Fruit fly (Drosophila melanogaster) whole organism, embryonic: ENCODE data around the gene CG33124.

Experiments
- ATbp ChIP-seq: fragments of 200-800 bp; sonication (Bioruptor generic); optimal IDR thresholded peaks from 2 replicates; lab custom pipeline; 2017; ENCODE audit warnings: missing biosample characterization, mild to moderate bottlenecking, missing genetic modification characterization, missing genetic modification reagents
- CG10147 ChIP-seq: fragments of 200-800 bp; sonication (Bioruptor generic); optimal IDR thresholded peaks from 2 replicates; lab custom pipeline; 2019; ENCODE audit warnings: missing biosample characterization, mild to moderate bottlenecking, missing genetic modification characterization, moderate library complexity
- CG10267 ChIP-seq: fragments of 200-800 bp; sonication (Bioruptor generic); optimal IDR thresholded peaks from 2 replicates; lab custom pipeline; 2018; ENCODE audit warnings: missing biosample characterization, mild to moderate bottlenecking, missing genetic modification characterization, moderate library complexity
- CG10543 ChIP-seq: fragments of 200-800 bp; sonication (Bioruptor generic); optimal IDR thresholded peaks from 3 replicates; lab custom pipeline; 2017; ENCODE audit warnings: missing biosample characterization, mild to moderate bottlenecking, missing genetic modification characterization, moderate library complexity
- CG11504 ChIP-seq: fragments of 200-800 bp; sonication (Bioruptor generic); optimal IDR thresholded peaks from 3 replicates; lab custom pipeline; 2019; ENCODE audit warnings: missing biosample characterization, mild to moderate bottlenecking, missing genetic modification characterization, moderate library complexity
- CG11696 ChIP-seq: fragments of 200-800 bp; sonication (Bioruptor generic); IDR thresholded peaks from 2 replicates; pipeline ENCODE4 v1.3.6; 2022; ENCODE audit warnings: missing biosample characterization, missing genetic modification characterization
- CG12104 ChIP-seq: fragments of 200-800 bp; sonication (Bioruptor generic); optimal IDR thresholded peaks from 3 replicates; lab custom pipeline; 2016; ENCODE audit warnings: missing biosample characterization, missing genetic modification characterization
- CG12299 ChIP-seq: fragments of 200-800 bp; sonication (Bioruptor generic); optimal IDR thresholded peaks from 2 replicates; lab custom pipeline; 2018; ENCODE audit warnings: missing biosample characterization, mild to moderate bottlenecking, missing genetic modification characterization
- CG12942 ChIP-seq: fragments of 200-800 bp; sonication (Bioruptor generic); optimal IDR thresholded peaks from 3 replicates; lab custom pipeline; 2016; ENCODE audit warnings: missing biosample characterization, missing genetic modification characterization
- CG16813 ChIP-seq: fragments of 200-800 bp; sonication (Bioruptor generic); IDR thresholded peaks from 3 replicates; pipeline ENCODE4 v1.3.6; 2022; ENCODE audit warnings: missing biosample characterization, missing genetic modification characterization; ENCODE audit not compliant: partially characterized antibody
- CG17612 ChIP-seq: fragments of 200-800 bp; sonication (Bioruptor generic); IDR thresholded peaks from 2 replicates; pipeline ENCODE4 v1.3.6; 2022; ENCODE audit warnings: missing biosample characterization, missing genetic modification characterization
- CG18619 ChIP-seq: fragments of 200-800 bp; sonication (Bioruptor generic); optimal IDR thresholded peaks from 3 replicates; lab custom pipeline; 2017; ENCODE audit warnings: missing biosample characterization, mild to moderate bottlenecking, missing genetic modification characterization
- CG2120 ChIP-seq: fragments of 200-800 bp; sonication (Bioruptor generic); optimal IDR thresholded peaks from 3 replicates; lab custom pipeline; 2016; ENCODE audit warnings: missing biosample characterization, missing genetic modification characterization
- CG2712 ChIP-seq: fragments of 200-800 bp; optimal IDR thresholded peaks from 3 replicates; lab custom pipeline; 2019; ENCODE audit warnings: missing biosample characterization, mild to moderate bottlenecking, missing genetic modification characterization, moderate library complexity
- CG2875 ChIP-seq: fragments of 200-800 bp; sonication (Bioruptor generic); optimal IDR thresholded peaks from 2 replicates; lab custom pipeline; 2017; ENCODE audit warnings: missing biosample characterization, mild to moderate bottlenecking, missing genetic modification characterization, missing genetic modification reagents
- CG31365 ChIP-seq: fragments of 200-800 bp; sonication (Bioruptor generic); optimal IDR thresholded peaks from 2 replicates; lab custom pipeline; 2018; ENCODE audit warnings: missing biosample characterization, mild to moderate bottlenecking, missing genetic modification characterization
- CG31441 ChIP-seq: fragments of 200-800 bp; sonication (Bioruptor generic); IDR thresholded peaks from 2 replicates; pipeline ENCODE4 v1.3.6; 2022; ENCODE audit warnings: missing biosample characterization, missing genetic modification characterization
- CG3163 ChIP-seq: fragments of 200-800 bp; sonication (Bioruptor generic); optimal IDR thresholded peaks from 3 replicates; lab custom pipeline; 2016; ENCODE audit warnings: missing biosample characterization, missing genetic modification characterization
- CG4404 ChIP-seq: fragments of 200-800 bp; sonication (Bioruptor generic); IDR thresholded peaks from 2 replicates; pipeline ENCODE4 v1.3.6; 2022; ENCODE audit warnings: missing biosample characterization, missing genetic modification characterization
- CG4617 ChIP-seq: fragments of 200-800 bp; sonication (Bioruptor generic); optimal IDR thresholded peaks from 3 replicates; lab custom pipeline; 2016; ENCODE audit warnings: missing biosample characterization, missing genetic modification characterization, borderline replicate concordance
- CG4820 ChIP-seq: fragments of 200-800 bp; sonication (Bioruptor generic); optimal IDR thresholded peaks from 3 replicates; lab custom pipeline; 2016; ENCODE audit warnings: missing biosample characterization, missing genetic modification characterization
- CG6254 ChIP-seq: fragments of 200-800 bp; sonication (Bioruptor generic); optimal IDR thresholded peaks from 3 replicates; lab custom pipeline; 2017; ENCODE audit warnings: mild to moderate bottlenecking, missing biosample characterization, missing genetic modification reagents, missing genetic modification characterization
- CG7271 ChIP-seq: fragments of 200-800 bp; sonication (Bioruptor generic); optimal IDR thresholded peaks from 2 replicates; lab custom pipeline; 2018; ENCODE audit warnings: missing biosample characterization, mild to moderate bottlenecking, missing genetic modification characterization, moderate library complexity
- CG7372 ChIP-seq: fragments of 200-800 bp; sonication (Bioruptor generic); IDR thresholded peaks from 2 replicates; pipeline ENCODE4 v1.3.6; 2022; ENCODE audit warnings: missing biosample characterization, missing genetic modification characterization
- CG8924 ChIP-seq: fragments of 200-800 bp; optimal IDR thresholded peaks from 3 replicates; lab custom pipeline; 2019; ENCODE audit warnings: missing biosample characterization, mild to moderate bottlenecking, missing genetic modification characterization, moderate library complexity
- CG9609 ChIP-seq: fragments of 200-800 bp; sonication (Bioruptor generic); optimal IDR thresholded peaks from 3 replicates; lab custom pipeline; 2016; ENCODE audit warnings: missing biosample characterization, missing genetic modification characterization
- CG9797 ChIP-seq: fragments of 200-800 bp; sonication (Bioruptor generic); optimal IDR thresholded peaks from 3 replicates; lab custom pipeline; 2018; ENCODE audit warnings: missing biosample characterization, mild to moderate bottlenecking, missing genetic modification characterization
- CHES-1-like ChIP-seq: fragments of 200-800 bp; sonication (Bioruptor generic); optimal IDR thresholded peaks from 2 replicates; lab custom pipeline; 2016; ENCODE audit warnings: missing biosample characterization, missing genetic modification characterization
- Doc2 ChIP-seq: fragments of 200-800 bp; sonication (Bioruptor generic); IDR thresholded peaks from 2 replicates; pipeline ENCODE4 v1.3.6; 2022; ENCODE audit warnings: missing biosample characterization, missing genetic modification characterization
- Jarid2 ChIP-seq: fragments of 200-800 bp; sonication (Bioruptor generic); optimal IDR thresholded peaks from 3 replicates; lab custom pipeline; 2017; ENCODE audit warnings: mild to moderate bottlenecking, missing biosample characterization, missing genetic modification reagents, missing genetic modification characterization
- Lpt ChIP-seq: fragments of >200 bp; optimal IDR thresholded peaks from 2 replicates; lab custom pipeline; 2018; ENCODE audit warnings: missing biosample characterization, missing genetic modification characterization
- Max ChIP-seq: fragments of 200-800 bp; sonication (Bioruptor generic); optimal IDR thresholded peaks from 2 replicates; lab custom pipeline; 2016; ENCODE audit warnings: missing biosample characterization, mild to moderate bottlenecking, missing genetic modification characterization
- Meics ChIP-seq: fragments of 200-800 bp; sonication (Bioruptor generic); optimal IDR thresholded peaks from 2 replicates; lab custom pipeline; 2017; ENCODE audit warnings: missing biosample characterization, mild to moderate bottlenecking, missing genetic modification characterization
- PHDP ChIP-seq: fragments of 200-800 bp; sonication (Bioruptor generic); optimal IDR thresholded peaks from 3 replicates; lab custom pipeline; 2018; ENCODE audit warnings: missing biosample characterization, mild to moderate bottlenecking, missing genetic modification characterization, moderate library complexity
- Sox100B ChIP-seq: fragments of 200-800 bp; sonication (Bioruptor generic); optimal IDR thresholded peaks from 3 replicates; lab custom pipeline; 2018; ENCODE audit warnings: missing biosample characterization, mild to moderate bottlenecking, missing genetic modification characterization
- bab2 ChIP-seq: fragments of 200-800 bp; sonication (Bioruptor generic); optimal IDR thresholded peaks from 2 replicates; lab custom pipeline; 2016; ENCODE audit warnings: missing biosample characterization, missing genetic modification characterization
- her ChIP-seq: fragments of 200-800 bp; sonication (Bioruptor generic); optimal IDR thresholded peaks from 2 replicates; lab custom pipeline; 2016; ENCODE audit warnings: missing biosample characterization, missing genetic modification characterization
- lov ChIP-seq, 2 experiments: fragments of 200-800 bp in 1 of 2; fragments of >200 bp in 1 of 2; sonication (Bioruptor generic) in 1 of 2; IDR thresholded peaks in 1 of 2; optimal IDR thresholded peaks in 1 of 2; 2 replicates in 1 of 2; 3 replicates in 1 of 2; pipeline versions ENCODE4 v1.3.6 to Lab custom; 2017 to 2022; ENCODE audit warnings: missing biosample characterization in 1 of 2, missing genetic modification characterization in 1 of 2
- nau ChIP-seq: fragments of 200-800 bp; sonication (Bioruptor generic); optimal IDR thresholded peaks from 3 replicates; lab custom pipeline; 2017; ENCODE audit warnings: missing biosample characterization, mild to moderate bottlenecking, missing genetic modification characterization, missing genetic modification reagents
- nom ChIP-seq: fragments of 200-800 bp; sonication (Bioruptor generic); optimal IDR thresholded peaks from 2 replicates; lab custom pipeline; 2017; ENCODE audit warnings: missing biosample characterization, missing genetic modification characterization, mild to moderate bottlenecking, moderate library complexity, missing genetic modification reagents
- onecut ChIP-seq: fragments of 200-800 bp; sonication (Bioruptor generic); IDR thresholded peaks from 2 replicates; pipeline ENCODE4 v1.3.6; 2022; ENCODE audit warnings: missing biosample characterization, missing genetic modification characterization
- org-1 ChIP-seq: fragments of 200-800 bp; sonication (Bioruptor generic); optimal IDR thresholded peaks from 2 replicates; lab custom pipeline; 2017; ENCODE audit warnings: missing biosample characterization, missing genetic modification characterization
- pho ChIP-seq: fragments of 200-800 bp; sonication (Bioruptor generic); optimal IDR thresholded peaks from 2 replicates; lab custom pipeline; 2016; ENCODE audit warnings: missing biosample characterization, missing genetic modification characterization
- pzg ChIP-seq: fragments of 200-800 bp; sonication (Bioruptor generic); optimal IDR thresholded peaks from 3 replicates; lab custom pipeline; 2018; ENCODE audit warnings: missing biosample characterization, mild to moderate bottlenecking, missing genetic modification characterization, moderate library complexity
- ro ChIP-seq: fragments of 200-800 bp; sonication (Bioruptor generic); IDR thresholded peaks from 2 replicates; pipeline ENCODE4 v1.3.6; 2022; ENCODE audit warnings: missing biosample characterization, missing genetic modification characterization
- row ChIP-seq: fragments of 200-800 bp; sonication (Bioruptor generic); IDR thresholded peaks from 3 replicates; pipeline ENCODE4 v1.3.6; 2022; ENCODE audit warnings: missing biosample characterization, missing genetic modification characterization
- run ChIP-seq: fragments of 200-800 bp; sonication (Bioruptor generic); optimal IDR thresholded peaks from 3 replicates; lab custom pipeline; 2018; ENCODE audit warnings: missing biosample characterization, mild to moderate bottlenecking, missing genetic modification characterization
- sc ChIP-seq, 3 experiments: fragments of >200 bp in 2 of 3; fragments of 200-800 bp in 1 of 3; sonication (Bioruptor generic) in 1 of 3; optimal IDR thresholded peaks; 2 replicates in 2 of 3; 3 replicates in 1 of 3; lab custom pipeline; 2017; ENCODE audit warnings: mild to moderate bottlenecking in 1 of 3, missing biosample characterization in 1 of 3, missing genetic modification characterization in 1 of 3, missing genetic modification reagents in 1 of 3
- schlank ChIP-seq: fragments of 200-800 bp; sonication (Bioruptor generic); optimal IDR thresholded peaks from 2 replicates; lab custom pipeline; 2018; ENCODE audit warnings: missing biosample characterization, mild to moderate bottlenecking, missing genetic modification characterization
- sima ChIP-seq: fragments of 200-800 bp; sonication (Bioruptor generic); optimal IDR thresholded peaks from 2 replicates; lab custom pipeline; 2016; ENCODE audit warnings: missing biosample characterization, missing genetic modification characterization

The CG33124 gene

DNA sequence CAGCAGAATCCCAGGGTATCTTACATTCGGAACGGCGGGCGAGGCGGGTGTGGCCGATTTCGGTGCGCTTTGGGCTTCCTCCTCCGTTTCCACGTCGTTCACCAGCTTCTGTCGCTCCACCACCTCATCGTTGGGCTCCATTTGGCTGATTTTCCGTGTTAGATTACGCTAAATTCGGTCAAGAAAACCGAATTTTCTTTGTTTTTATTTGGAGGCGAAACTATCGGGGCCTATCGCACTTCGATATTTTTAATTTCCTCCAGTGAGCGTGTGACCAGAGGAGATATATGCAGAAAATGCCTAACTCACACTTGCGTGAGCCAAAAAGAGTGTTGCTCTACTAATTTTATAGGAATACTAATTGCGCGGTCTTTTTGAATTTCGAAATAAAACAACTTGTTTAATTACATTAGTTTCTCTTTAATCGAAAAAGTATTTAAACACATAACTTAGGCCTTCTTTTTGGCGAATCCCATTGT, 16.7 kb downstream of the CG33124 start, which contains the start of gene CG10874 (continued):
- no peak for TF ChIP-seq CG4820 (GFP tag; lab: Kevin White, UChicago)
- peak; percentile 61 for TF ChIP-seq CG10267 (tag; lab: Kevin White, UChicago)
- no peak for TF ChIP-seq Max (GFP tag; lab: Kevin White, UChicago)
- no peak for TF ChIP-seq lov (optimal IDR thresholded peaks at IDR 0.05; lab: Kevin White, UChicago)
- no peak for TF ChIP-seq lov (GFP tag; IDR thresholded peaks at IDR 0.05; lab: Robert Waterston, UW)
- TF ChIP-seq CG11696 (GFP tag; lab: Robert Waterston, UW): no peak
- TF ChIP-seq bab2: no peak
- TF ChIP-seq org-1 (GFP tag; lab: Kevin White, UChicago): no peak
- TF ChIP-seq CG2120 (GFP tag; lab: Kevin White, UChicago): no peak
- TF ChIP-seq CG16813 (GFP tag; lab: Robert Waterston, UW): no peak
- TF ChIP-seq CG10147 (GFP tag; lab: Kevin White, UChicago): no peak
- TF ChIP-seq CG31441 (GFP tag; lab: Robert Waterston, UW): no peak
- TF ChIP-seq run: no peak
- TF ChIP-seq ro (GFP tag; lab: Robert Waterston, UW): no peak
- TF ChIP-seq Meics (GFP tag; lab: Kevin White, UChicago): no peak
- TF ChIP-seq row (GFP tag; lab: Robert Waterston, UW): no peak
- TF ChIP-seq her (GFP tag; lab: Kevin White, UChicago): peak; percentile 100
- TF ChIP-seq Doc2 (GFP tag; lab: Robert Waterston, UW): no peak
- peak; percentile 81 for TF ChIP-seq CG9797 (GFP tag; lab: Kevin White, UChicago)
- TF ChIP-seq CG11504 (tag; lab: Kevin White, UChicago): peak; percentile 10
- no peak for TF ChIP-seq CG12942 (GFP tag; lab: Kevin White, UChicago)
- no peak for TF ChIP-seq CG3163 (GFP tag; lab: Kevin White, UChicago)
- no peak for TF ChIP-seq CG2875
- TF ChIP-seq PHDP: peak; percentile 18
- TF ChIP-seq pzg (GFP tag; lab: Kevin White, UChicago): peak; percentile 98
- TF ChIP-seq onecut (GFP tag; lab: Robert Waterston, UW): no peak
- TF ChIP-seq Jarid2 (GFP tag; lab: Kevin White, UChicago): no peak
- TF ChIP-seq CG6254: no peak
- TF ChIP-seq schlank (tag; lab: Kevin White, UChicago): no peak
- peak; percentile 6 for TF ChIP-seq nom (GFP tag; lab: Kevin White, UChicago)
- TF ChIP-seq CG7372 (GFP tag; lab: Robert Waterston, UW): no peak
- TF ChIP-seq Sox100B (GFP tag; lab: Kevin White, UChicago): no peak
- no peak for TF ChIP-seq ATbp (GFP tag; lab: Kevin White, UChicago)
- no peak for TF ChIP-seq Lpt (GFP tag; lab: Kevin White, UChicago)
- TF ChIP-seq CG17612 (GFP tag; lab: Robert Waterston, UW): no peak
- TF ChIP-seq CG10543 (GFP tag; lab: Kevin White, UChicago): peak; percentile 3
- no peak for TF ChIP-seq CG9609 (GFP tag; lab: Kevin White, UChicago)
- TF ChIP-seq CG7271 (tag; lab: Kevin White, UChicago): no peak
- no peak for TF ChIP-seq CG8924 (tag; lab: Kevin White, UChicago)
- no peak for TF ChIP-seq CG12299 (tag; lab: Kevin White, UChicago)
- no peak for TF ChIP-seq CG4404
- TF ChIP-seq CG18619 (GFP tag; lab: Kevin White, UChicago): no peak
- TF ChIP-seq CG2712 (tag; lab: Kevin White, UChicago): peak; percentile 52
- no peak for TF ChIP-seq CG31365 (tag; lab: Kevin White, UChicago)
- TF ChIP-seq nau: no peak
- TF ChIP-seq CG4617: peak; percentile 82
- no peak for TF ChIP-seq CHES-1-like (GFP tag; lab: Kevin White, UChicago)
- no peak for TF ChIP-seq CG12104 (GFP tag; lab: Kevin White, UChicago)
- no peak for TF ChIP-seq sc (optimal IDR thresholded peaks at IDR 0.05; lab: Kevin White, UChicago)
- TF ChIP-seq sc (GFP tag; optimal IDR thresholded peaks at IDR 0.05; lab: Kevin White, UChicago): no peak
- no peak for TF ChIP-seq sima
- TF ChIP-seq pho (GFP tag; lab: Kevin White, UChicago): no peak
